Fruit fly (Drosophila melanogaster) whole organism, embryonic: ENCODE data around the gene CG7556.
A peak's percentile ranks its signal among the peaks of the same experiment; 100 is the strongest.

Experiments used
- Aef1 ChIP-seq: fragments of 200-800 bp; sonication (Bioruptor generic); IDR thresholded peaks from 3 replicates; pipeline ENCODE4 v1.3.6; 2022; ENCODE audit warnings: missing biosample characterization, missing genetic modification characterization
- CG10431 ChIP-seq: fragments of 200-800 bp; sonication (Bioruptor generic); optimal IDR thresholded peaks from 3 replicates; lab custom pipeline; 2018; ENCODE audit warnings: missing biosample characterization, mild to moderate bottlenecking, missing genetic modification characterization
- CG12155 ChIP-seq: fragments of 200-800 bp; sonication (Bioruptor generic); optimal IDR thresholded peaks from 3 replicates; lab custom pipeline; 2016; ENCODE audit warnings: missing biosample characterization, missing genetic modification characterization
- CG13287 ChIP-seq: fragments of 200-800 bp; sonication (Bioruptor generic); IDR thresholded peaks from 2 replicates; pipeline ENCODE4 v1.3.6; 2022; ENCODE audit warnings: missing biosample characterization, missing genetic modification characterization; ENCODE audit not compliant: partially characterized antibody
- CG14441 ChIP-seq: fragments of 200-800 bp; sonication (Bioruptor generic); IDR thresholded peaks from 2 replicates; pipeline ENCODE4 v1.3.6; 2022; ENCODE audit warnings: missing biosample characterization, missing genetic modification characterization
- CG14710 ChIP-seq: fragments of 200-800 bp; sonication (Bioruptor generic); optimal IDR thresholded peaks from 3 replicates; lab custom pipeline; 2019; ENCODE audit warnings: missing biosample characterization, mild to moderate bottlenecking, missing genetic modification characterization, moderate library complexity
- CG14860 ChIP-seq: fragments of 200-800 bp; sonication (Bioruptor generic); IDR thresholded peaks from 3 replicates; pipeline ENCODE4 v1.3.6; 2022; ENCODE audit warnings: missing biosample characterization, missing genetic modification characterization; ENCODE audit not compliant: partially characterized antibody
- CG15073 ChIP-seq: fragments of 200-800 bp; sonication (Bioruptor generic); optimal IDR thresholded peaks from 2 replicates; lab custom pipeline; 2016; ENCODE audit warnings: missing biosample characterization, missing genetic modification characterization
- CG17359 ChIP-seq: fragments of 200-800 bp; sonication (Bioruptor generic); optimal IDR thresholded peaks from 3 replicates; lab custom pipeline; 2018; ENCODE audit warnings: missing biosample characterization, mild to moderate bottlenecking, missing genetic modification characterization, moderate library complexity
- CG17361 ChIP-seq: fragments of 200-800 bp; sonication (Bioruptor generic); IDR thresholded peaks from 3 replicates; pipeline ENCODE4 v1.3.6; 2022; ENCODE audit warnings: missing biosample characterization, missing genetic modification characterization
- CG17912 ChIP-seq: fragments of 200-800 bp; sonication (Bioruptor generic); optimal IDR thresholded peaks from 2 replicates; lab custom pipeline; 2018; ENCODE audit warnings: missing biosample characterization, mild to moderate bottlenecking, missing genetic modification characterization
- CG1792 ChIP-seq: fragments of 200-800 bp; sonication (Bioruptor generic); optimal IDR thresholded peaks from 2 replicates; lab custom pipeline; 2016; ENCODE audit warnings: missing biosample characterization, missing genetic modification characterization
- CG1832 ChIP-seq: fragments of 200-800 bp; sonication (Bioruptor generic); optimal IDR thresholded peaks from 2 replicates; lab custom pipeline; 2017; ENCODE audit warnings: missing biosample characterization, mild to moderate bottlenecking, missing genetic modification characterization, inconsistent platforms
- CG2116 ChIP-seq: fragments of 200-800 bp; sonication (Bioruptor generic); optimal IDR thresholded peaks from 3 replicates; lab custom pipeline; 2018; ENCODE audit warnings: missing biosample characterization, mild to moderate bottlenecking, missing genetic modification characterization
- CG2678 ChIP-seq: fragments of 200-800 bp; sonication (Bioruptor generic); optimal IDR thresholded peaks from 3 replicates; lab custom pipeline; 2019; ENCODE audit warnings: missing biosample characterization, mild to moderate bottlenecking, missing genetic modification characterization, moderate library complexity
- CG2889 ChIP-seq: fragments of 200-800 bp; sonication (Bioruptor generic); IDR thresholded peaks from 3 replicates; pipeline ENCODE4 v1.3.6; 2022; ENCODE audit warnings: missing biosample characterization, missing genetic modification characterization
- CG3065 ChIP-seq: fragments of 200-800 bp; sonication (Bioruptor generic); optimal IDR thresholded peaks from 2 replicates; lab custom pipeline; 2016; ENCODE audit warnings: missing biosample characterization, missing genetic modification characterization
- CG34376 ChIP-seq: fragments of 200-800 bp; sonication (Bioruptor generic); optimal IDR thresholded peaks from 2 replicates; lab custom pipeline; 2018; ENCODE audit warnings: missing biosample characterization, mild to moderate bottlenecking, missing genetic modification characterization
- CG3995 ChIP-seq: fragments of 200-800 bp; sonication (Bioruptor generic); optimal IDR thresholded peaks from 3 replicates; lab custom pipeline; 2016; ENCODE audit warnings: missing biosample characterization, missing genetic modification characterization
- CG4328 ChIP-seq: fragments of 200-800 bp; sonication (Bioruptor generic); optimal IDR thresholded peaks from 3 replicates; lab custom pipeline; 2017; ENCODE audit warnings: missing biosample characterization, missing genetic modification reagents, missing genetic modification characterization
- CG8765 ChIP-seq: fragments of 200-800 bp; sonication (Bioruptor generic); IDR thresholded peaks from 2 replicates; pipeline ENCODE4 v1.3.6; 2022; ENCODE audit warnings: missing biosample characterization, missing genetic modification characterization
- CG8924 ChIP-seq: fragments of 200-800 bp; optimal IDR thresholded peaks from 3 replicates; lab custom pipeline; 2019; ENCODE audit warnings: missing biosample characterization, mild to moderate bottlenecking, missing genetic modification characterization, moderate library complexity
- CG9437 ChIP-seq: fragments of 200-800 bp; sonication (Bioruptor generic); optimal IDR thresholded peaks from 2 replicates; lab custom pipeline; 2018; ENCODE audit warnings: missing biosample characterization, mild to moderate bottlenecking, missing genetic modification characterization
- CrebB ChIP-seq: fragments of 200-800 bp; sonication (Bioruptor generic); optimal IDR thresholded peaks from 3 replicates; lab custom pipeline; 2018; ENCODE audit warnings: missing biosample characterization, mild to moderate bottlenecking, missing genetic modification characterization
- Doc2 ChIP-seq: fragments of 200-800 bp; sonication (Bioruptor generic); IDR thresholded peaks from 2 replicates; pipeline ENCODE4 v1.3.6; 2022; ENCODE audit warnings: missing biosample characterization, missing genetic modification characterization
- HLH4C ChIP-seq: fragments of 200-800 bp; sonication (Bioruptor generic); IDR thresholded peaks from 3 replicates; pipeline ENCODE4 v1.3.6; 2022; ENCODE audit warnings: missing biosample characterization, missing genetic modification characterization; ENCODE audit not compliant: partially characterized antibody
- HLHmδ ChIP-seq: fragments of 200-800 bp; sonication (Bioruptor generic); optimal IDR thresholded peaks from 2 replicates; lab custom pipeline; 2018; ENCODE audit warnings: missing biosample characterization, mild to moderate bottlenecking, missing genetic modification characterization, moderate library complexity
- MBD-R2 ChIP-seq: fragments of 200-800 bp; sonication (Bioruptor generic); IDR thresholded peaks from 2 replicates; pipeline ENCODE4 v1.3.6; 2022; ENCODE audit warnings: missing biosample characterization, missing genetic modification characterization
- Pdp1 ChIP-seq, 2 experiments: fragments of 200-800 bp; sonication (Bioruptor generic); optimal IDR thresholded peaks; 3 replicates each; lab custom pipeline; 2016; ENCODE audit warnings: missing biosample characterization in 2 of 2, missing genetic modification characterization in 2 of 2, mild to moderate bottlenecking in 1 of 2, moderate library complexity in 1 of 2
- Vsx1 ChIP-seq: fragments of 200-800 bp; sonication (Bioruptor generic); optimal IDR thresholded peaks from 2 replicates; lab custom pipeline; 2017; ENCODE audit warnings: missing biosample characterization, mild to moderate bottlenecking, missing genetic modification characterization, missing genetic modification reagents
- abd-A ChIP-seq: fragments of 200-800 bp; sonication (Bioruptor generic); optimal IDR thresholded peaks from 3 replicates; lab custom pipeline; 2019; ENCODE audit warnings: missing biosample characterization, mild to moderate bottlenecking, missing genetic modification characterization, moderate library complexity
- bigmax ChIP-seq: fragments of 200-800 bp; sonication (Bioruptor generic); optimal IDR thresholded peaks from 2 replicates; lab custom pipeline; 2018; ENCODE audit warnings: missing biosample characterization, mild to moderate bottlenecking, missing genetic modification characterization
- ci ChIP-seq: fragments of 200-800 bp; sonication (Bioruptor generic); IDR thresholded peaks from 3 replicates; pipeline ENCODE4 v1.3.6; 2022; ENCODE audit warnings: missing biosample characterization, missing genetic modification characterization
- croc ChIP-seq: fragments of 200-800 bp; sonication (Bioruptor generic); conservative IDR thresholded peaks from 3 replicates; pipeline ENCODE4 v1.3.6; 2022; ENCODE audit warnings: missing biosample characterization, missing genetic modification characterization
- dati ChIP-seq: fragments of 200-800 bp; sonication (Bioruptor generic); IDR thresholded peaks from 2 replicates; pipeline ENCODE4 v1.3.6; 2022; ENCODE audit warnings: missing biosample characterization, missing genetic modification characterization
- dmrt11E ChIP-seq: fragments of 200-800 bp; sonication (Bioruptor generic); optimal IDR thresholded peaks from 3 replicates; lab custom pipeline; 2018; ENCODE audit warnings: missing biosample characterization, mild to moderate bottlenecking, missing genetic modification characterization, moderate library complexity
- eve ChIP-seq, 2 experiments: fragments of >200 bp; optimal IDR thresholded peaks; 2 replicates each; lab custom pipeline; 2017; ENCODE audit warnings: missing biosample characterization in 2 of 2, missing genetic modification characterization in 2 of 2
- gsb-n ChIP-seq: fragments of 200-800 bp; sonication (Bioruptor generic); optimal IDR thresholded peaks from 3 replicates; lab custom pipeline; 2018; ENCODE audit warnings: missing biosample characterization, mild to moderate bottlenecking, missing genetic modification characterization
- hkb ChIP-seq, 2 experiments: fragments of 200-800 bp in 1 of 2; fragments of >200 bp in 1 of 2; sonication (Bioruptor generic) in 1 of 2; IDR thresholded peaks in 1 of 2; optimal IDR thresholded peaks in 1 of 2; 2 replicates each; pipeline versions ENCODE4 v1.3.6 to Lab custom; 2017 to 2022; ENCODE audit warnings: missing biosample characterization in 1 of 2, missing genetic modification characterization in 1 of 2
- ind ChIP-seq: fragments of 200-800 bp; sonication (Bioruptor generic); optimal IDR thresholded peaks from 3 replicates; lab custom pipeline; 2016; ENCODE audit warnings: missing biosample characterization, missing genetic modification characterization
- klu ChIP-seq: fragments of 200-800 bp; sonication (Bioruptor generic); IDR thresholded peaks from 2 replicates; pipeline ENCODE4 v1.3.6; 2022; ENCODE audit warnings: missing biosample characterization, missing genetic modification characterization
- lola ChIP-seq, 3 experiments: fragments of >200 bp in 2 of 3; fragments of 200-800 bp in 1 of 3; sonication (Bioruptor generic) in 1 of 3; optimal IDR thresholded peaks; 2 replicates each; lab custom pipeline; 2017 to 2019; ENCODE audit warnings: missing biosample characterization in 3 of 3, missing genetic modification characterization in 3 of 3, mild to moderate bottlenecking in 1 of 3, moderate library complexity in 1 of 3
- pho ChIP-seq: fragments of 200-800 bp; sonication (Bioruptor generic); optimal IDR thresholded peaks from 2 replicates; lab custom pipeline; 2016; ENCODE audit warnings: missing biosample characterization, missing genetic modification characterization
- pros ChIP-seq: fragments of 200-800 bp; sonication (Bioruptor generic); optimal IDR thresholded peaks from 3 replicates; lab custom pipeline; 2019; ENCODE audit warnings: missing biosample characterization, mild to moderate bottlenecking, missing genetic modification characterization, moderate library complexity
- ro ChIP-seq: fragments of 200-800 bp; sonication (Bioruptor generic); IDR thresholded peaks from 2 replicates; pipeline ENCODE4 v1.3.6; 2022; ENCODE audit warnings: missing biosample characterization, missing genetic modification characterization
- sens-2 ChIP-seq: fragments of 200-800 bp; sonication (Bioruptor generic); IDR thresholded peaks from 2 replicates; pipeline ENCODE4 v1.3.6; 2022; ENCODE audit warnings: missing biosample characterization, missing genetic modification characterization
- seq ChIP-seq: fragments of 200-800 bp; sonication (Bioruptor generic); IDR thresholded peaks from 2 replicates; pipeline ENCODE4 v1.3.6; 2022; ENCODE audit warnings: missing biosample characterization, missing genetic modification characterization
- tio ChIP-seq: fragments of 200-800 bp; sonication (Bioruptor generic); optimal IDR thresholded peaks from 2 replicates; lab custom pipeline; 2017; ENCODE audit warnings: missing biosample characterization, missing genetic modification characterization, inconsistent platforms
- tll ChIP-seq, 2 experiments: fragments of 200-800 bp in 1 of 2; fragments of >200 bp in 1 of 2; sonication (Bioruptor generic) in 1 of 2; optimal IDR thresholded peaks; 2 replicates each; lab custom pipeline; 2017 to 2019; ENCODE audit warnings: missing biosample characterization in 2 of 2, missing genetic modification characterization in 2 of 2, mild to moderate bottlenecking in 1 of 2, moderate library complexity in 1 of 2
- tna ChIP-seq: fragments of 200-800 bp; sonication (Bioruptor generic); IDR thresholded peaks from 2 replicates; pipeline ENCODE4 v1.3.6; 2022; ENCODE audit warnings: missing biosample characterization, missing genetic modification characterization; ENCODE audit not compliant: partially characterized antibody

Gene CG7556

DNA sequence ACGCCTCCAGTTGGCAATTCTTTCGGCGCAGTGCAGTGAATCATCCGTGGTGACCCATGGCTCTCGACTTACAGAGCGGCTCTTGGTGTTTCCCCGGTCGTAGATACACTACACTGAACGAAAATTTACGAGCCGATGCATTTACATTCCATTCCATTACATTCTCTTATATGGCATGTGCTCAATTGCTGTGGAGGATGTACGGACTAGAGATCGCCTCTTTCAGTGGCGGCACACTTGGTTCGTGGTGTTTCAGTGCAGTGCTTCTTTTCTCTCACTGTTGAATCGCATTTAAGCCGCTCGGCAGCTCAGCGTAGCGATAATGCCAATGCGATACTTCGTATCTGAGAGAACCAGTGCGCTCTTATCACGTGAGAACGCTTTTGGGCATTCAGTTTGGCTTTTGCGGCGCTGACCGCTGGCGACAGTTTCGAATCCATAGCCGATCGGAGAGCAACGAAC, 8.0 kb upstream of the CG7556 start, which contains the start of gene Mec2 (continued):
- TF ChIP-seq HLHmδ (GFP tag; lab: Kevin White, UChicago) (no peak), tll (GFP tag; optimal IDR thresholded peaks at IDR 0.05; lab: Kevin White, UChicago) (no peak), dmrt11E (tag; lab: Kevin White, UChicago) (peak; percentile 28), bigmax (GFP tag; lab: Kevin White, UChicago) (no peak), CG10431 (no peak), CG8924 (tag; lab: Kevin White, UChicago) (peak; percentile 22), Aef1 (GFP tag; lab: Robert Waterston, UW) (0 out of 3 replicates have a peak, but pooled peaks have one; percentile 32), ci (peak; percentile 83), eve (GFP tag; optimal IDR thresholded peaks at IDR 0.05; lab: Kevin White, UChicago) (no peak), ro (GFP tag; lab: Robert Waterston, UW) (no peak), MBD-R2 (GFP tag; lab: Robert Waterston, UW) (no peak), CG17361 (GFP tag; lab: Robert Waterston, UW) (no peak), CG3065 (no peak), hkb (optimal IDR thresholded peaks at IDR 0.05; lab: Kevin White, UChicago) (no peak), hkb (GFP tag; IDR thresholded peaks at IDR 0.05; lab: Robert Waterston, UW) (peak; percentile 55), pho (GFP tag; lab: Kevin White, UChicago) (peak; percentile 3), CG17359 (tag; lab: Kevin White, UChicago) (peak; percentile 27), tio (GFP tag; lab: Kevin White, UChicago) (no peak), Doc2 (no peak), dati (GFP tag; lab: Robert Waterston, UW) (no peak), CG2889 (0 out of 3 replicates have a peak, but pooled peaks have one; percentile 49), CG1832 (GFP tag; lab: Kevin White, UChicago) (no peak), CG15073 (GFP tag; lab: Kevin White, UChicago) (no peak), CG1792 (GFP tag; lab: Kevin White, UChicago) (no peak), abd-A (tag; lab: Kevin White, UChicago) (no peak), tna (GFP tag; lab: Robert Waterston, UW) (no peak), CG4328 (GFP tag; lab: Kevin White, UChicago) (no peak), CrebB (tag; lab: Kevin White, UChicago) (peak; percentile 29), ind (GFP tag; lab: Kevin White, UChicago) (peak; percentile 41), klu (no peak), Vsx1 (no peak), gsb-n (no peak), CG2678 (tag; lab: Kevin White, UChicago) (no peak), CG14441 (GFP tag; lab: Robert Waterston, UW) (peak; percentile 76), CG13287 (GFP tag; lab: Robert Waterston, UW) (no peak), CG9437 (GFP tag; lab: Kevin White, UChicago) (peak; percentile 26), pros (GFP tag; lab: Kevin White, UChicago) (no peak), CG2116 (GFP tag; lab: Kevin White, UChicago) (no peak), sens-2 (no peak), HLH4C (no peak), CG14860 (no peak), lola (GFP tag; optimal IDR thresholded peaks at IDR 0.05; lab: Kevin White, UChicago) (peak in 1 of 3 experiments; percentile 21), CG14710 (tag; lab: Kevin White, UChicago) (no peak), croc (GFP tag; lab: Robert Waterston, UW) (no peak), CG12155 (GFP tag; lab: Kevin White, UChicago) (peak; percentile 0), Pdp1 (GFP tag; optimal IDR thresholded peaks at IDR 0.05; lab: Kevin White, UChicago) (peak; percentile 36 to 45), seq (GFP tag; lab: Robert Waterston, UW) (peak; percentile 47; the same call in 1 of the 2 replicates), CG17912 (GFP tag; lab: Kevin White, UChicago) (no peak), CG3995 (GFP tag; lab: Kevin White, UChicago) (no peak), CG34376 (GFP tag; lab: Kevin White, UChicago) (no peak), CG8765 (no peak)
